Worm (Caenorhabditis elegans) whole organism, mixed stage, embryonic: ENCODE results near the gene ttr-7.
A peak's percentile ranks its signal among the peaks of the same experiment; 100 is the strongest.

Experiments
- M03D4.4 ChIP-seq: sonication (generic microtip); optimal IDR thresholded peaks from 2 replicates; lab custom pipeline; 2017; ENCODE audit warnings: mild to moderate bottlenecking, missing genetic modification characterization, missing compliant biosample characterization
- blmp-1 ChIP-seq: fragments of 150-350 bp; optimal IDR thresholded peaks from 2 replicates; lab custom pipeline; 2014; ENCODE audit warnings: missing biosample characterization, missing genetic modification characterization
- ceh-39 ChIP-seq: fragments of 150-350 bp; optimal IDR thresholded peaks from 2 replicates; lab custom pipeline; 2014; ENCODE audit warnings: missing biosample characterization, missing genetic modification characterization
- ceh-43 ChIP-seq: fragments of 200-800 bp; sonication (Bioruptor generic); optimal IDR thresholded peaks from 2 replicates; lab custom pipeline; 2018; ENCODE audit warnings: mild to moderate bottlenecking, missing genetic modification characterization, moderate library complexity, missing compliant biosample characterization
- ceh-83 ChIP-seq: fragments of 200-800 bp; sonication (Bioruptor generic); optimal IDR thresholded peaks from 2 replicates; lab custom pipeline; 2018; ENCODE audit warnings: mild to moderate bottlenecking, missing genetic modification characterization, missing compliant biosample characterization
- ces-1 ChIP-seq: fragments of 150-350 bp; optimal IDR thresholded peaks from 2 replicates; lab custom pipeline; 2014; ENCODE audit warnings: missing biosample characterization, missing genetic modification reagents, missing genetic modification characterization
- cnd-1 ChIP-seq: fragments of 200-800 bp; sonication (Bioruptor generic); optimal IDR thresholded peaks from 2 replicates; lab custom pipeline; 2018; ENCODE audit warnings: mild to moderate bottlenecking, missing genetic modification characterization, missing compliant biosample characterization
- drap-1 ChIP-seq: fragments of 200-800 bp; sonication (Bioruptor generic); optimal IDR thresholded peaks from 3 replicates; lab custom pipeline; 2018; ENCODE audit warnings: mild to moderate bottlenecking, missing genetic modification characterization, missing compliant biosample characterization
- elt-1 ChIP-seq: sonication (generic microtip); optimal IDR thresholded peaks from 2 replicates; lab custom pipeline; 2017; ENCODE audit warnings: missing genetic modification characterization, mild to moderate bottlenecking, missing compliant biosample characterization, antibody characterized with exemption, moderate library complexity, borderline replicate concordance; ENCODE audit not compliant: insufficient read depth
- elt-3 ChIP-seq: fragments of 150-350 bp; optimal IDR thresholded peaks from 2 replicates; lab custom pipeline; 2014; ENCODE audit warnings: missing biosample characterization, missing genetic modification characterization
- flh-1 ChIP-seq: fragments of 200-800 bp; sonication (Bioruptor generic); optimal IDR thresholded peaks from 2 replicates; lab custom pipeline; 2018; ENCODE audit warnings: mild to moderate bottlenecking, missing genetic modification characterization, moderate library complexity, missing compliant biosample characterization
- ham-2 ChIP-seq: fragments of 200-800 bp; sonication (Bioruptor generic); optimal IDR thresholded peaks from 2 replicates; lab custom pipeline; 2018; ENCODE audit warnings: mild to moderate bottlenecking, missing genetic modification characterization, missing compliant biosample characterization
- hlh-1 ChIP-seq: fragments of 150-350 bp; optimal IDR thresholded peaks from 2 replicates; lab custom pipeline; 2014; ENCODE audit warnings: missing biosample characterization, missing genetic modification reagents, missing genetic modification characterization
- lin-13 ChIP-seq: fragments of 150-350 bp; optimal IDR thresholded peaks from 2 replicates; lab custom pipeline; 2014; ENCODE audit warnings: missing biosample characterization, missing genetic modification characterization
- lin-32 ChIP-seq: fragments of 200-800 bp; sonication (Bioruptor generic); optimal IDR thresholded peaks from 2 replicates; lab custom pipeline; 2018; ENCODE audit warnings: mild to moderate bottlenecking, missing genetic modification characterization, missing compliant biosample characterization
- mab-5 ChIP-seq: fragments of 150-350 bp; optimal IDR thresholded peaks from 2 replicates; lab custom pipeline; 2014; ENCODE audit warnings: missing biosample characterization, missing genetic modification characterization
- mep-1 ChIP-seq: fragments of 150-350 bp; optimal IDR thresholded peaks from 2 replicates; lab custom pipeline; 2017; ENCODE audit warnings: missing biosample characterization, missing genetic modification reagents, missing genetic modification characterization, inconsistent platforms
- mls-2 ChIP-seq: sonication (generic microtip); optimal IDR thresholded peaks from 2 replicates; lab custom pipeline; 2016; ENCODE audit warnings: mild to moderate bottlenecking, missing genetic modification characterization, moderate library complexity, missing compliant biosample characterization
- nhr-12 ChIP-seq: fragments of 150-350 bp; optimal IDR thresholded peaks from 2 replicates; lab custom pipeline; 2014; ENCODE audit warnings: missing biosample characterization, missing genetic modification characterization
- nhr-2 ChIP-seq: fragments of 150-350 bp; optimal IDR thresholded peaks from 2 replicates; lab custom pipeline; 2014; ENCODE audit warnings: missing biosample characterization, missing genetic modification characterization
- nhr-237 ChIP-seq: fragments of 150-350 bp; optimal IDR thresholded peaks from 2 replicates; lab custom pipeline; 2014; ENCODE audit warnings: missing biosample characterization, missing genetic modification characterization
- nhr-28 ChIP-seq: fragments of 150-350 bp; optimal IDR thresholded peaks from 2 replicates; lab custom pipeline; 2014; ENCODE audit warnings: missing biosample characterization, missing genetic modification characterization
- nhr-76 ChIP-seq: sonication (generic microtip); optimal IDR thresholded peaks from 2 replicates; lab custom pipeline; 2017; ENCODE audit warnings: missing biosample characterization, missing genetic modification characterization
- pha-4 ChIP-seq: fragments of 150-350 bp; optimal IDR thresholded peaks from 2 replicates; lab custom pipeline; 2018; ENCODE audit warnings: missing biosample characterization, missing genetic modification reagents, missing genetic modification characterization
- sem-2 ChIP-seq: fragments of 200-800 bp; sonication (Bioruptor generic); optimal IDR thresholded peaks from 2 replicates; lab custom pipeline; 2018; ENCODE audit warnings: mild to moderate bottlenecking, missing genetic modification characterization, missing compliant biosample characterization
- snpc-4 ChIP-seq: fragments of 150-350 bp; optimal IDR thresholded peaks from 2 replicates; lab custom pipeline; 2014; ENCODE audit warnings: missing biosample characterization, missing genetic modification characterization
- sptf-1 ChIP-seq: sonication (generic microtip); optimal IDR thresholded peaks from 2 replicates; lab custom pipeline; 2017; ENCODE audit warnings: mild to moderate bottlenecking, missing genetic modification characterization, moderate library complexity, missing compliant biosample characterization
- tbx-8 ChIP-seq: fragments of 200-800 bp; sonication (Bioruptor generic); optimal IDR thresholded peaks from 2 replicates; lab custom pipeline; 2018; ENCODE audit warnings: mild to moderate bottlenecking, missing genetic modification characterization, moderate library complexity, missing compliant biosample characterization
- unc-120 ChIP-seq: sonication (generic microtip); optimal IDR thresholded peaks from 2 replicates; lab custom pipeline; 2017; ENCODE audit warnings: missing genetic modification characterization, missing compliant biosample characterization; ENCODE audit not compliant: poor library complexity, severe bottlenecking
- unc-39 ChIP-seq: fragments of 150-350 bp; optimal IDR thresholded peaks from 2 replicates; lab custom pipeline; 2014; ENCODE audit warnings: missing biosample characterization, missing genetic modification characterization
- zip-8 ChIP-seq: fragments of 150-350 bp; optimal IDR thresholded peaks from 2 replicates; lab custom pipeline; 2014; ENCODE audit warnings: missing biosample characterization, missing genetic modification characterization
- ztf-11 ChIP-seq: fragments of 150-350 bp; optimal IDR thresholded peaks from 2 replicates; lab custom pipeline; 2014; ENCODE audit warnings: missing biosample characterization, missing genetic modification characterization

ttr-7 gene

ce11 chrIII:598168-598567 lies 7.6 kb upstream of the ttr-7 start:
- TF ChIP-seq nhr-2 (tag; lab: Kevin White, UChicago) = no peak
- no peak for TF ChIP-seq lin-13 (tag; lab: Kevin White, UChicago)
- TF ChIP-seq pha-4 (tag; lab: Kevin White, UChicago) = peak; percentile 39
- TF ChIP-seq lin-32 (GFP tag; lab: Kevin White, UChicago) = no peak
- peak; percentile 43 for TF ChIP-seq sptf-1 (tag; lab: Kevin White, UChicago)
- TF ChIP-seq mls-2 (tag; lab: Kevin White, UChicago) = peak; percentile 64
- peak; percentile 91 for TF ChIP-seq ces-1 (GFP tag; lab: Kevin White, UChicago)
- peak; percentile 9 for TF ChIP-seq hlh-1 (tag; lab: Kevin White, UChicago)
- TF ChIP-seq ceh-83 = no peak
- TF ChIP-seq unc-39 (tag; lab: Kevin White, UChicago) = no peak
- TF ChIP-seq mab-5 (tag; lab: Kevin White, UChicago) = no peak
- TF ChIP-seq elt-1 (tag; lab: Kevin White, UChicago) = no peak
- TF ChIP-seq elt-3 (tag; lab: Kevin White, UChicago) = no peak
- peak; percentile 97 for TF ChIP-seq ham-2 (GFP tag; lab: Kevin White, UChicago)
- no peak for TF ChIP-seq tbx-8 (GFP tag; lab: Kevin White, UChicago)
- TF ChIP-seq nhr-237 (tag; lab: Kevin White, UChicago) = peak; percentile 20
- TF ChIP-seq nhr-28 = no peak
- TF ChIP-seq zip-8 (tag; lab: Kevin White, UChicago) = no peak
- no peak for TF ChIP-seq ceh-43 (GFP tag; lab: Kevin White, UChicago)
- TF ChIP-seq M03D4.4 (tag; lab: Kevin White, UChicago) = no peak
- no peak for TF ChIP-seq nhr-12 (tag; lab: Kevin White, UChicago)
- TF ChIP-seq ztf-11 = peak; percentile 43
- peak; percentile 60 for TF ChIP-seq mep-1 (tag; lab: Kevin White, UChicago)
- TF ChIP-seq, all 35 proteins: peak for 9

ce11 chrIII:598687-599086 lies 7.1 kb upstream of the ttr-7 start, which contains the start of gene Y55B1AR.2:
Gene Y55B1AR.2, minus strand, starts transcription at chrIII:598787.
- TF ChIP-seq nhr-28 (no peak), ham-2 (GFP tag; lab: Kevin White, UChicago) (no peak), nhr-76 (tag; lab: Kevin White, UChicago) (no peak), unc-39 (tag; lab: Kevin White, UChicago) (no peak), flh-1 (GFP tag; lab: Kevin White, UChicago) (no peak), lin-13 (tag; lab: Kevin White, UChicago) (no peak), sem-2 (GFP tag; lab: Kevin White, UChicago) (no peak), nhr-2 (tag; lab: Kevin White, UChicago) (no peak), ceh-39 (tag; lab: Kevin White, UChicago) (no peak), hlh-1 (tag; lab: Kevin White, UChicago) (no peak), drap-1 (GFP tag; lab: Kevin White, UChicago) (no peak), nhr-237 (tag; lab: Kevin White, UChicago) (no peak), unc-120 (tag; lab: Kevin White, UChicago) (no peak), sptf-1 (tag; lab: Kevin White, UChicago) (no peak), mls-2 (tag; lab: Kevin White, UChicago) (no peak)

- TF ChIP-seq ces-1 (GFP tag; lab: Kevin White, UChicago) (no peak), drap-1 (GFP tag; lab: Kevin White, UChicago) (no peak), ztf-11 (no peak), snpc-4 (no peak), M03D4.4 (tag; lab: Kevin White, UChicago) (no peak), blmp-1 (tag; lab: Kevin White, UChicago) (no peak), nhr-2 (tag; lab: Kevin White, UChicago) (no peak), nhr-12 (tag; lab: Kevin White, UChicago) (no peak), nhr-237 (tag; lab: Kevin White, UChicago) (no peak), flh-1 (GFP tag; lab: Kevin White, UChicago) (no peak), lin-13 (tag; lab: Kevin White, UChicago) (no peak), pha-4 (tag; lab: Kevin White, UChicago) (no peak)
Observed at ce11 chrIII:599279-599678, 6.5 kb upstream of the ttr-7 start.

ce11 chrIII:600316-600932 lies 5.4 kb upstream of the ttr-7 start, which contains the start of gene lec-6:
Gene lec-6, minus strand, starts transcription at chrIII:600366.
- TF ChIP-seq unc-39 (tag; lab: Kevin White, UChicago) (no peak), ceh-43 (GFP tag; lab: Kevin White, UChicago) (no peak), nhr-237 (tag; lab: Kevin White, UChicago) (no peak), lin-13 (tag; lab: Kevin White, UChicago) (no peak), nhr-76 (tag; lab: Kevin White, UChicago) (no peak), ztf-11 (no peak), cnd-1 (tag; lab: Kevin White, UChicago) (no peak)
